Worm (Caenorhabditis elegans) whole organism, L4/young adult: ENCODE results near the gene fbxa-6.

Experiments
- W03F9.2 ChIP-seq: fragments of 150-350 bp; optimal IDR thresholded peaks from 2 replicates; lab custom pipeline; 2014; ENCODE audit warnings: missing biosample characterization, missing genetic modification characterization
- dao-5 ChIP-seq: sonication (generic microtip); optimal IDR thresholded peaks from 2 replicates; lab custom pipeline; 2016; ENCODE audit warnings: missing genotype, missing genetic modification characterization, moderate library complexity, missing compliant biosample characterization
- him-1 ChIP-seq: sonication (generic microtip); optimal IDR thresholded peaks from 2 replicates; lab custom pipeline; 2016; ENCODE audit warnings: missing genotype, missing genetic modification reagents, missing genetic modification characterization, missing compliant biosample characterization

fbxa-6 gene

ce11 chrIII:27341-27947, 24.5 kb upstream of the fbxa-6 start:
- no peak for TF ChIP-seq W03F9.2 (tag; lab: Kevin White, UChicago)
- TF ChIP-seq dao-5 (tag; lab: Kevin White, UChicago), result no peak
- no peak for TF ChIP-seq him-1 (tag; lab: Kevin White, UChicago)

ce11 chrIII:25582-25996, 22.7 kb upstream of the fbxa-6 start:
- TF ChIP-seq W03F9.2 (tag; lab: Kevin White, UChicago) (no peak), him-1 (tag; lab: Kevin White, UChicago) (peak; percentile 86)

DNA sequence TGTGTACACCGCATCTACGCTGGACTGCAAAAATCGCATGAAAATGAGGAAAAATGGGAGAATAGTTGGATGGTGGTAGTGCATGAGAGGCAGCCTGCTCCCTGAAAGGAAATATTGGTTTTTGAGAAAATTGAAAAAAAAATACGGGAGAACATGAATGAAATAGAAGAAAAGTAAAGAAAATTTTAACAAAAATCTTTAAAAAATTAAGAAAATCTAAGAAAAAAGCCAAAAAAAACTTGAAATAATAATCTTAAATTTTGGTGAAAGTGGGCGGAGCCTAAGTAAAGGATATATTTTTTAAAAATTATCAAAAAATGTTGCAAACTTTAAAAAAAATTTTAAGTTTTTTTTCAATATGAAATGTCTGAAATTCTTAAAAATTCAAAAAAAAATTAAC, 21.0 kb upstream of the fbxa-6 start, which contains the start of gene H10E21.5:
TSS of gene H10E21.5 (minus strand) at position 101 of the 400 bp plus-strand sequence.
- TF ChIP-seq him-1 (tag; lab: Kevin White, UChicago) (no peak), dao-5 (tag; lab: Kevin White, UChicago) (no peak), W03F9.2 (tag; lab: Kevin White, UChicago) (no peak)

DNA sequence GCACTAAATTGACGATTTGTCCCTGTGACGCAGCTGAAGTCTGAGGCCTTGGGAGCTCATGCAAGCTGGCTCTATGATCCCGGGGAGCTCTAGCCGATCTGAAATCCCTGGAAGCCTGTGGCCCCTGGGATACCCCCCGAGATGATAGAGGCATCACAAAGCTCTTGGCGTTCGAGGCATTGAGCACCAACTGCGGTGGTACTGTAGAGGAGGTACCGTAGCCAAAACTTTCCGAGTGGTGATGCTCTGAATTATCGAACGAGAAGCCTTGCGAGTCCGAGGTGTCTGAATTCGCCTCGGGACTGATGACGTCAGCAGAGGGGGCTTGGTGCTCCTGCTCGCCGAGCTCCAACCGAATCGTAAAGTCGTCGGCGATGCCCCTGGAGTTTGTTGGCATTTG, 18.4 kb upstream of the fbxa-6 start:
- TF ChIP-seq W03F9.2 (tag; lab: Kevin White, UChicago), result no peak
- TF ChIP-seq dao-5 (tag; lab: Kevin White, UChicago), result no peak
- TF ChIP-seq him-1 (tag; lab: Kevin White, UChicago), result no peak

DNA sequence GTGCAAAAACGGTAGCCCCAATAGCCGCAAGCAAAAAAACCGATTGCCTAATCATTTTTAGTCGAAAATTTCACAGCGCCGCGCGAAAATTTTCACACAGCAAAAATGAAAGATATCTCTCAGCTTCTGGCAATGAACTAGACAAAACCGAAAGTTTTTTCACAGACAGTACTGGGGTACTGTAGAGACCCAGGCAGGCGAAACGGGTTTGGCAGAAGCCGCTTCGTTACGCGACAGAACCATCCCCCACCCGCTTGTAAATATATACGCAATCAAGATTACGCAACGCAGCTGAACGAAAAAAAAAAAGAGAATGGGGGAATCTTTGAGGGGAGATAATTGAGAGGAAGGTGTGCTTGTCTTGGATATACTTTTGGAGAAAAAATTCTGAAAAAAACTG, 16.6 kb upstream of the fbxa-6 start, which contains the start of gene H10E21.4:
TSS of gene H10E21.4 (minus strand) at position 167 of the 400 bp plus-strand sequence.
- no peak for TF ChIP-seq dao-5 (tag; lab: Kevin White, UChicago)
- no peak for TF ChIP-seq him-1 (tag; lab: Kevin White, UChicago)
- TF ChIP-seq W03F9.2 (tag; lab: Kevin White, UChicago), result no peak

DNA sequence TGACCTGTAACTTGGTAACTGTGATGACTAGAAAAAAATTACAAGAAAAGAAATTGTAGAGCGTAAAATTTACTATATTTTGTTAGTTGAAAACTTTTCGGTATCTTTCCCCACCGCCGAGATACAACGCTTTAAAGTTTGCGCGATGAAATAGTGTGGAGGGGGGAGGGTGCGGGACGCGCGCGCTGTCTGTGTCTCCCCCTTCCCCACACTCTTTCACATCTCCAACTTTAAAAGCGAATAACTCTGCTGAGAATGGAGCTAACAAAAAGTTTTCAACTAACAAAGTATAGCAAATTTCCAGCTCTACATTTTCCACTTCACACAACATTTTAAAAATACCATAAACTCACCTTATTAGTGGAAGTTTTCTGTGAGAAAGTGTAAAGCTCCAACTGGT, 14.7 kb upstream of the fbxa-6 start:
- TF ChIP-seq him-1 (tag; lab: Kevin White, UChicago) (no peak), W03F9.2 (tag; lab: Kevin White, UChicago) (no peak), dao-5 (tag; lab: Kevin White, UChicago) (no peak)

ce11 chrIII:16797-17196, 13.9 kb upstream of the fbxa-6 start:
- TF ChIP-seq dao-5 (tag; lab: Kevin White, UChicago) (no peak), him-1 (tag; lab: Kevin White, UChicago) (no peak), W03F9.2 (tag; lab: Kevin White, UChicago) (no peak)

ce11 chrIII:15224-15822, 12.4 kb upstream of the fbxa-6 start, which contains the start of gene H10E21.1:
TSS of gene H10E21.1 (plus strand) at chrIII:15772.
- TF ChIP-seq him-1 (tag; lab: Kevin White, UChicago), result no peak
- no peak for TF ChIP-seq dao-5 (tag; lab: Kevin White, UChicago)
- no peak for TF ChIP-seq W03F9.2 (tag; lab: Kevin White, UChicago)

DNA sequence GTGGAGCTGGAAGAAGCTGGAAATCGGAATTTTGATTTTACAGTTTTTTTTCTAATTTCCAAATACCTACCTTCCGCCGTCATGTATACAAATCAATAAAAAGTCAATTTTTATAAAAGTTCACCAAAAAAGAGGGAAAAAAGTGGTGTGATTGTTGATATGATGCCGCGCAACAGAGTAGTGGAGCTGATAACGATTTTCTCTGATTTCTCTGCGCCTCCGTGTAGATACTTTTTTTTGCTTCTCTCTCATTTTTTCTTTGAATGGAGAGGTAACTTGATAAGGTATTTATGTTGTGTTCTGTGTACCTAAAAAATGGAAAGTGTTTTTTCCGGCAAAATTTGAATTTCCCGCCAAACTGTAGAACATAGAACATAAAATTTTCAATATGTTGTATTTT, 11.8 kb upstream of the fbxa-6 start, which contains the start of gene nhr-80:
TSS of gene nhr-80 (minus strand) at position 199 of the 400 bp plus-strand sequence.
- TF ChIP-seq dao-5 (tag; lab: Kevin White, UChicago) (no peak), W03F9.2 (tag; lab: Kevin White, UChicago) (no peak), him-1 (tag; lab: Kevin White, UChicago) (no peak)

- TF ChIP-seq him-1 (tag; lab: Kevin White, UChicago) (no peak), dao-5 (tag; lab: Kevin White, UChicago) (no peak), W03F9.2 (tag; lab: Kevin White, UChicago) (no peak)
Observed at ce11 chrIII:14175-14574, 11.3 kb upstream of the fbxa-6 start.
